Fruit fly (Drosophila melanogaster) whole organism, pupa: ENCODE data around the gene CG15024.

Experiments used
- CG10348 ChIP-seq: fragments of 200-800 bp; sonication (Bioruptor generic); IDR thresholded peaks from 2 replicates; pipeline ENCODE4 v1.3.6; 2022; ENCODE audit warnings: missing biosample characterization, missing genetic modification characterization
- CG12605 ChIP-seq: fragments of 200-800 bp; sonication (Bioruptor generic); IDR thresholded peaks from 2 replicates; pipeline ENCODE4 v1.3.6; 2022; ENCODE audit warnings: missing biosample characterization, missing genetic modification characterization
- CG13204 ChIP-seq: fragments of 200-800 bp; sonication (Bioruptor generic); optimal IDR thresholded peaks from 2 replicates; lab custom pipeline; 2018; ENCODE audit warnings: missing biosample characterization, mild to moderate bottlenecking, missing genetic modification characterization, moderate library complexity
- CG14655 ChIP-seq: fragments of 200-800 bp; sonication (Bioruptor generic); optimal IDR thresholded peaks from 3 replicates; lab custom pipeline; 2017; ENCODE audit warnings: mild to moderate bottlenecking, missing biosample characterization, missing genetic modification reagents, missing genetic modification characterization
- CG15710 ChIP-seq: fragments of 200-800 bp; sonication (Bioruptor generic); optimal IDR thresholded peaks from 2 replicates; lab custom pipeline; 2018; ENCODE audit warnings: missing biosample characterization, mild to moderate bottlenecking, missing genetic modification characterization, moderate library complexity
- CG17806 ChIP-seq: fragments of 200-800 bp; sonication (Bioruptor generic); optimal IDR thresholded peaks from 2 replicates; lab custom pipeline; 2018; ENCODE audit warnings: missing biosample characterization, mild to moderate bottlenecking, missing genetic modification characterization, moderate library complexity
- CG32121 ChIP-seq: fragments of 200-800 bp; sonication (Bioruptor generic); IDR thresholded peaks from 2 replicates; pipeline ENCODE4 v1.3.6; 2022; ENCODE audit warnings: missing biosample characterization, missing genetic modification characterization
- CG34367 ChIP-seq: fragments of 200-800 bp; sonication (Bioruptor generic); optimal IDR thresholded peaks from 2 replicates; lab custom pipeline; 2018; ENCODE audit warnings: missing biosample characterization, mild to moderate bottlenecking, missing genetic modification characterization
- CG4496 ChIP-seq: fragments of 200-800 bp; sonication (Bioruptor generic); IDR thresholded peaks from 3 replicates; pipeline ENCODE4 v1.3.6; 2022; ENCODE audit warnings: missing biosample characterization, missing genetic modification characterization
- CG8159 ChIP-seq: fragments of 200-800 bp; sonication (Bioruptor generic); optimal IDR thresholded peaks from 3 replicates; lab custom pipeline; 2018; ENCODE audit warnings: missing biosample characterization, mild to moderate bottlenecking, missing genetic modification characterization, moderate library complexity
- CG8301 ChIP-seq: fragments of 200-800 bp; sonication (Bioruptor generic); optimal IDR thresholded peaks from 2 replicates; lab custom pipeline; 2018; ENCODE audit warnings: missing biosample characterization, mild to moderate bottlenecking, missing genetic modification characterization
- CG9948 ChIP-seq: fragments of 200-800 bp; sonication (Bioruptor generic); optimal IDR thresholded peaks from 2 replicates; lab custom pipeline; 2018; ENCODE audit warnings: missing biosample characterization, mild to moderate bottlenecking, missing genetic modification characterization, moderate library complexity
- D1 ChIP-seq: fragments of 200-800 bp; sonication (Bioruptor generic); optimal IDR thresholded peaks from 2 replicates; lab custom pipeline; 2018; ENCODE audit warnings: missing biosample characterization, mild to moderate bottlenecking, missing genetic modification characterization, moderate library complexity
- EcR ChIP-seq: fragments of 200-800 bp; sonication (Bioruptor generic); optimal IDR thresholded peaks from 3 replicates; lab custom pipeline; 2019; ENCODE audit warnings: missing biosample characterization, missing genetic modification characterization, mild to moderate bottlenecking, moderate library complexity, missing genetic modification reagents
- Ets98B ChIP-seq: fragments of 200-800 bp; sonication (Bioruptor generic); IDR thresholded peaks from 2 replicates; pipeline ENCODE4 v1.3.6; 2022; ENCODE audit warnings: missing biosample characterization, missing genetic modification characterization
- Pif1A ChIP-seq: fragments of 200-800 bp; sonication (Bioruptor generic); optimal IDR thresholded peaks from 3 replicates; lab custom pipeline; 2016; ENCODE audit warnings: missing biosample characterization, missing genetic modification characterization
- Pif1B ChIP-seq: fragments of 200-800 bp; sonication (Bioruptor generic); optimal IDR thresholded peaks from 3 replicates; lab custom pipeline; 2016; ENCODE audit warnings: missing biosample characterization, missing genetic modification characterization
- Snoo ChIP-seq: fragments of 200-800 bp; sonication (Bioruptor generic); optimal IDR thresholded peaks from 3 replicates; lab custom pipeline; 2017; ENCODE audit warnings: missing biosample characterization, mild to moderate bottlenecking, missing genetic modification characterization, inconsistent platforms
- fd96Ca ChIP-seq: fragments of 200-800 bp; sonication (Bioruptor generic); IDR thresholded peaks from 3 replicates; pipeline ENCODE4 v1.3.6; 2022; ENCODE audit warnings: missing biosample characterization, missing genetic modification characterization
- gl ChIP-seq: fragments of 200-800 bp; sonication (Bioruptor generic); optimal IDR thresholded peaks from 2 replicates; lab custom pipeline; 2018; ENCODE audit warnings: missing biosample characterization, mild to moderate bottlenecking, missing genetic modification characterization
- rn ChIP-seq: fragments of 200-800 bp; sonication (Bioruptor generic); IDR thresholded peaks from 2 replicates; pipeline ENCODE4 v1.3.6; 2022; ENCODE audit warnings: missing biosample characterization, missing genetic modification characterization

The CG15024 gene

DNA sequence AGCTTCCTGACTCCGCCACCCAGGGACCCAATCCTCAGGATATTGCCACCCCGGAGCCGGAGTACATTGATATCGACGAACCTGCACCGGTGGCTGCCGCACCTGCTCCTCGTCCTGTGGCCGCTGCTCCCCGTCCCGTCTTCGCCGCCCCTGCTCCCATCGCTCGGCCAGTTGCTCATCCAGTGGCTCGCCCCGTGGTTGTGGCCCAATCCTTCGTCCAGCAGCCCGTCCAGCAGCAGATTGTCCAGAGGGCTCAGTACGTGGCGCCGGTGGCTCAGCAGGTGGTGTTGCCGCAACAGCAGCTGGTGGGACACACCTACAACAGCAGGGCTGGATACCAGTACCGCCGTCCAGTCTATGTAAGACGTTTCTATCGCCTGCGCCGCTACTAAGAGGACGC is 16.4 kb downstream of the CG15024 start:
- TF ChIP-seq rn (GFP tag; lab: Robert Waterston, UW): no peak

DNA sequence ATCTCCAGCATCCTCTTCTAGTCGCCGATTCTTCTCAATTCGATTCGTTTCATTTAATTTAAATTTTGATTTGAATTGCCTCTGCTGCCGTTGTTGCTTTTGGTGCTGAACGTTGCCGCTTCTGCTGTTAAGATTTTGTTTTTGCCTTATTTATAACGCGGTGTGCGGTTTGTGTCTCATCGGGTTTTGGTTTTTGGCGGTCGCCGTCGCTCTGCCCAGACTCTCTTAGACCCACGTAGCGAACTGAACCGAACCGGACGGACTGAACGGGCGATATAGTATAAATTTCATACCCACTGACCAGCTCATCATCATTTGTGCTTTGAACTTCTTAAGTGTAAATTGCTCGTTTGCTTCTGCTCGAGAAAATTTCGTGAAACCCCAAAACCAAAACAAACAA is 17.4 kb downstream of the CG15024 start, which contains the start of gene CG12607:
TSS of gene CG12607 (plus strand) at position 301 of the 400 bp plus-strand sequence.
- TF ChIP-seq CG9948 (tag; lab: Kevin White, UChicago): no peak
- TF ChIP-seq CG14655 (GFP tag; lab: Kevin White, UChicago): no peak
- no peak for TF ChIP-seq gl (tag; lab: Kevin White, UChicago)
- TF ChIP-seq D1 (tag; lab: Kevin White, UChicago): no peak
- TF ChIP-seq EcR (GFP tag; lab: Kevin White, UChicago): no peak
- TF ChIP-seq CG15710 (tag; lab: Kevin White, UChicago): no peak
- TF ChIP-seq Ets98B (GFP tag; lab: Robert Waterston, UW): no peak
- no peak for TF ChIP-seq CG12605 (GFP tag; lab: Robert Waterston, UW)
- TF ChIP-seq CG10348: no peak
- no peak for TF ChIP-seq CG8159 (tag; lab: Kevin White, UChicago)
- TF ChIP-seq CG4496 (GFP tag; lab: Robert Waterston, UW): no peak
- no peak for TF ChIP-seq fd96Ca
- no peak for TF ChIP-seq Snoo
- TF ChIP-seq Pif1A (GFP tag; lab: Kevin White, UChicago): no peak
- no peak for TF ChIP-seq rn (GFP tag; lab: Robert Waterston, UW)
- no peak for TF ChIP-seq CG13204
- no peak for TF ChIP-seq CG17806 (tag; lab: Kevin White, UChicago)
- no peak for TF ChIP-seq Pif1B

- TF ChIP-seq CG9948 (tag; lab: Kevin White, UChicago) (no peak), CG12605 (GFP tag; lab: Robert Waterston, UW) (no peak), CG13204 (no peak), rn (GFP tag; lab: Robert Waterston, UW) (no peak), Snoo (no peak), gl (tag; lab: Kevin White, UChicago) (no peak), CG32121 (GFP tag; lab: Robert Waterston, UW) (no peak), Pif1B (no peak), CG17806 (tag; lab: Kevin White, UChicago) (no peak)
These were observed 17.8 kb downstream of the CG15024 start for dm6 chr3L:4445824-4446223.

dm6 chr3L:4442168-4442567 is 21.5 kb downstream of the CG15024 start:
- TF ChIP-seq fd96Ca (no peak), CG17806 (tag; lab: Kevin White, UChicago) (no peak), CG12605 (GFP tag; lab: Robert Waterston, UW) (no peak), EcR (GFP tag; lab: Kevin White, UChicago) (no peak), CG15710 (tag; lab: Kevin White, UChicago) (no peak), CG14655 (GFP tag; lab: Kevin White, UChicago) (no peak), Ets98B (GFP tag; lab: Robert Waterston, UW) (no peak), CG8159 (tag; lab: Kevin White, UChicago) (no peak), CG34367 (no peak), gl (tag; lab: Kevin White, UChicago) (no peak)
- TF ChIP-seq, all 21 proteins: peak for 0

DNA sequence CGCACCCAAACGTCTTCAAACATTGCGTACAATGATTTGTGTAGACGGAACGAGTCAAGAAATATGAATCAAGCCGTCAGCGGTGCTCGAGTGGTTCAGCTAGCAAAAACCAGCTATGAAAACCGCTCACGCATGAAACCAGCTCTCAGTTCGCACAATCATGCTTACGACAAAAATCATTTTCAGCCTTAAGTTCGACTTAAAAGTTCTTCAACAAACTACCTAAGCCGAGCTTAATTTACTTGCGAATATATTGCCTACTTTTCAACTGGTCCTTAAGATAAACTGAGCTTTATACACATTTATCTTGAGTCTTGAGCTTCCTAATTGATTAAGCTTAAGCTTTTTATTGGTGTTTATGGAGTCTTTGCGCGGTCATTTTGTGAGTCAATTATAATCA is 23.5 kb downstream of the CG15024 start:
- TF ChIP-seq CG10348: no peak
- TF ChIP-seq CG17806 (tag; lab: Kevin White, UChicago): no peak
- TF ChIP-seq CG32121 (GFP tag; lab: Robert Waterston, UW): no peak
- TF ChIP-seq Pif1A (GFP tag; lab: Kevin White, UChicago): no peak
- TF ChIP-seq Pif1B: no peak
- no peak for TF ChIP-seq CG14655 (GFP tag; lab: Kevin White, UChicago)
- no peak for TF ChIP-seq CG9948 (tag; lab: Kevin White, UChicago)
- TF ChIP-seq fd96Ca: no peak
- TF ChIP-seq CG15710 (tag; lab: Kevin White, UChicago): no peak
- no peak for TF ChIP-seq CG8301 (tag; lab: Kevin White, UChicago)
- TF ChIP-seq Snoo: no peak
- no peak for TF ChIP-seq CG34367
- TF ChIP-seq CG8159 (tag; lab: Kevin White, UChicago): no peak
- no peak for TF ChIP-seq EcR (GFP tag; lab: Kevin White, UChicago)
- no peak for TF ChIP-seq CG13204
- no peak for TF ChIP-seq CG12605 (GFP tag; lab: Robert Waterston, UW)
- TF ChIP-seq gl (tag; lab: Kevin White, UChicago): no peak

dm6 chr3L:4436421-4436820 is 27.2 kb downstream of the CG15024 start, which contains the start of gene CG15021:
CG15021 (plus strand) TSS chr3L:4436721.
- TF ChIP-seq CG32121 (GFP tag; lab: Robert Waterston, UW) (no peak), CG10348 (no peak), CG15710 (tag; lab: Kevin White, UChicago) (no peak), CG34367 (no peak), Pif1B (no peak)

dm6 chr3L:4431111-4431730 is 32.4 kb downstream of the CG15024 start:
- TF ChIP-seq D1 (tag; lab: Kevin White, UChicago) (no peak), Snoo (no peak), rn (GFP tag; lab: Robert Waterston, UW) (no peak), CG8159 (tag; lab: Kevin White, UChicago) (no peak), CG9948 (tag; lab: Kevin White, UChicago) (no peak), gl (tag; lab: Kevin White, UChicago) (no peak)
- TF ChIP-seq, all 21 proteins: peak for 0
